Worm (Caenorhabditis elegans) whole organism, midembryonic: ENCODE results near the gene mrps-31.

Experiments
- T22C8.4 ChIP-seq: fragments of 200-800 bp; sonication (Bioruptor generic); IDR thresholded peaks from 2 replicates; pipeline ENCODE4 v1.3.6; 2022; ENCODE audit warnings: missing genetic modification characterization, missing compliant biosample characterization
- flt-1 ChIP-seq: fragments of 200-800 bp; sonication (Bioruptor generic); IDR thresholded peaks from 2 replicates; pipeline ENCODE4 v1.3.6; 2022; ENCODE audit warnings: missing genetic modification characterization, missing compliant biosample characterization
- klf-2 ChIP-seq: fragments of 200-800 bp; sonication (Bioruptor generic); conservative IDR thresholded peaks from 2 replicates; pipeline ENCODE4 v1.3.6; 2022; ENCODE audit warnings: missing genetic modification reagents, missing genetic modification characterization, missing compliant biosample characterization
- ztf-23 ChIP-seq: fragments of 200-800 bp; sonication (Bioruptor generic); IDR thresholded peaks from 2 replicates; pipeline ENCODE4 v1.3.6; 2022; ENCODE audit warnings: missing genetic modification reagents, missing genetic modification characterization, missing compliant biosample characterization

DNA sequence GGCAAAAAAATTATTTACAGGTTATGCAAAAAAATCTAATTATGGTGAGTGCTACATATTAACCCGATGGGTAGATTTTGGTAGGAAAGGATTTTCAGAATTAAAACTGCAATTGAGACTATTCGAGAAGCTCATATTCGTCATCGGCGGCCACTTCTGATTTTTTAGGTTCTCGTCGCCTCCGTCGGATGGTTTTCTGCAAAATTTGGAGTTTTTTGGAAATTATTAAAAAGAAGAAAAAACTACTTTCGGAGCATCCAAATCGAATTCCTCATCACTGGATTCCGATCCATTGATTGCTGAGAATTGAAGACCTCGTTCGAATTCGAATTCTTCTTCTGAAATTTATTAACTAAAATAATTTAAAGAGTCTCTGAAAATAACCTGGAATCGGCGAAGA lies 22.8 kb upstream of the mrps-31 start:
- TF ChIP-seq T22C8.4 = no peak
- no peak for TF ChIP-seq ztf-23 (GFP tag; lab: Robert Waterston, UW)
- no peak for TF ChIP-seq flt-1
- no peak for TF ChIP-seq klf-2 (GFP tag; lab: Robert Waterston, UW)
